Worm (Caenorhabditis elegans): ENCODE data around the gene ttr-54.
A peak's percentile ranks its signal among the peaks of the same experiment; 100 is the strongest.

Gene ttr-54

ce11 chrIV:10115142-10115541 lies 40.4 kb upstream of the ttr-54 start, which contains the start of gene C04G2.10:
TSS of gene C04G2.10 (plus strand) at chrIV:10115442.
- TF ChIP-seq lin-40 (tag; optimal IDR thresholded peaks at IDR 0.05) (no peak), ceh-79 (tag; optimal IDR thresholded peaks at IDR 0.05) (no peak), nhr-120 (GFP tag; IDR thresholded peaks at IDR 0.05) (no peak)

DNA sequence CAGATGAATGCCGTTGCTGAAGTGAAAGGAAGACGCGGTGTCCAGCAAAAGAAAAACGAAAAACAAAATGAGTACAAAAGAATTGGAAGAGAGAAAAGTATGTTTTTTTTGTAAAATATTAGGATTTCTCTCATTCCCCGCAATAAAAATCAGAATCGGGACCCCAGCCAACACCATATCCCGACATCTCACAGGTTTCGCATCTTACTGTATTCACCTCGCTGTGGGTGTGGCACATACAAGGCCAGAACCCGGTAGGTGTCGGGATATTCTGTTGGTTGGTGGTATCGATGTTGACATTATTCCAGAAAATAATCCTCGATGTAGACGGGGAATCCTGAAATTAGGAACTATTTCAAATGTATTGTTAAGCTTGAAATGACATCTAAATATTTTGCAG lies 38.8 kb upstream of the ttr-54 start:
- TF ChIP-seq dpl-1 (GFP tag; optimal IDR thresholded peaks at IDR 0.05) (no peak), hmg-1.2 (GFP tag; IDR thresholded peaks at IDR 0.05) (no peak; the same call in 1 of the 2 replicates), snpc-1.1 (tag; optimal IDR thresholded peaks at IDR 0.05; ENCODE audit: insufficient read depth) (peak; percentile 85), nfya-1 (tag; optimal IDR thresholded peaks at IDR 0.05; ENCODE audit: borderline replicate concordance, insufficient read depth) (no peak), ztf-26 (tag; optimal IDR thresholded peaks at IDR 0.05) (no peak), ztf-22 (GFP tag; optimal IDR thresholded peaks at IDR 0.05) (no peak), madf-6 (GFP tag; IDR thresholded peaks at IDR 0.05) (0 out of 2 replicates have a peak, but pooled peaks have one; percentile 17), snpc-3.4 (tag; optimal IDR thresholded peaks at IDR 0.05) (peak; percentile 19), ceh-79 (tag; optimal IDR thresholded peaks at IDR 0.05) (no peak), ceh-40 (GFP tag; IDR thresholded peaks at IDR 0.05) (no peak), Y53G8AR.9 (GFP tag; conservative IDR thresholded peaks at IDR 0.05) (no peak), repo-1 (tag; optimal IDR thresholded peaks at IDR 0.05) (no peak), snpc-4 (GFP tag; optimal IDR thresholded peaks at IDR 0.05) (peak; percentile 72), snpc-4 (tag; optimal IDR thresholded peaks at IDR 0.05) (peak; percentile 53 to 91 (median 68)), lsl-1 (GFP tag; optimal IDR thresholded peaks at IDR 0.05) (peak; percentile 17)

DNA sequence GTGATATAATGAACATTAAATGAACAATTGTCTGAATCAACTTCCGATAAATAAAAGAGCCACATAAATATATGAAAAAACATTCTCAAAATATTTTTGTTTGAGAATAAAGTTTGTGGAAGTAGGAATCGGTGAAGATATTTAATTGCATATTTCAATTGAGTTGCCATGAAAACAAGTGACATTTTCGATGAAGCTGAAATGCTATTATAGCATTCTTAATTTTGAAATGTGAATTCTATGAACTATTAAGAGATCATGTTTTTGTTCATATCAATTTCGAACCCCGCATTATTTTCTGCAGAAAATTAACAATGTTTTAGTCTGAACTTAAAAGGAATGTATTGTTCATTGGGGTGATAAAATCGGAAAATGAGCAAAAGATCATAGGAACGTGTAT lies 33.4 kb upstream of the ttr-54 start, which contains the start of gene irld-21:
Gene irld-21, minus strand, starts transcription at position 101 of the 400 bp plus-strand sequence.
- TF ChIP-seq mxl-1 (tag; optimal IDR thresholded peaks at IDR 0.05): no peak
- no peak for TF ChIP-seq ets-4 (GFP tag; optimal IDR thresholded peaks at IDR 0.05)

DNA sequence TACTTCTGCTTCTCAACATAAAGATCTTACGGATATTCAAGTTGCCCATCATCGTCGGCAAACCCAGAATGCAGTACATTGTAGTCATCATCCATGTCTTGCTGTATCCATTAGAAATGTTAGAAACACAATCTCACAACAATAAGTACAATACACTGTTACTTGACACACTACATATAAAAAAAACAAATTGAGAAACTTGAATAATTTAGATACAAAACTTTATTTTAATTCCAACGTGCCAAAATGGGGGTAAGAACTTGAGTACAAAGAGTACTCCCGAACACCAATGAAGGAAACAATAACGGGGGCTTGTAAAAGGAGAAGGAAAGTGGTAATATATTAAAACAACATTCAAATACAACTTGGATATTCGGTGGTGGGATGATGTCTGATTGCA lies 29.0 kb upstream of the ttr-54 start, which contains the start of gene ctf-18:
Gene ctf-18, minus strand, starts transcription at position 101 of the 400 bp plus-strand sequence.
- TF ChIP-seq ceh-91 (GFP tag; IDR thresholded peaks at IDR 0.05) (no peak), B0019.2 (GFP tag; conservative IDR thresholded peaks at IDR 0.05) (no peak), hrde-1 (tag; optimal IDR thresholded peaks at IDR 0.05; ENCODE audit: borderline replicate concordance) (peak; percentile 31), madf-6 (GFP tag; IDR thresholded peaks at IDR 0.05) (0 out of 2 replicates have a peak, but pooled peaks have one; percentile 16), lin-54 (GFP tag; optimal IDR thresholded peaks at IDR 0.05) (no peak), tbx-9 (tag; optimal IDR thresholded peaks at IDR 0.05; ENCODE audit: borderline replicate concordance) (no peak), snpc-1.1 (tag; optimal IDR thresholded peaks at IDR 0.05; ENCODE audit: insufficient read depth) (no peak), athp-1 (tag; optimal IDR thresholded peaks at IDR 0.05) (no peak), efl-1 (GFP tag; optimal IDR thresholded peaks at IDR 0.05) (no peak), repo-1 (tag; optimal IDR thresholded peaks at IDR 0.05) (no peak)

ce11 chrIV:10128446-10128845 lies 27.1 kb upstream of the ttr-54 start:
- TF ChIP-seq lin-26 (GFP tag; IDR thresholded peaks at IDR 0.05) (0 out of 2 replicates have a peak, but pooled peaks have one; percentile 53), dpff-1 (tag; optimal IDR thresholded peaks at IDR 0.05) (no peak), F55B11.4 (tag; optimal IDR thresholded peaks at IDR 0.05; ENCODE audit: borderline replicate concordance, insufficient read depth) (no peak)

DNA sequence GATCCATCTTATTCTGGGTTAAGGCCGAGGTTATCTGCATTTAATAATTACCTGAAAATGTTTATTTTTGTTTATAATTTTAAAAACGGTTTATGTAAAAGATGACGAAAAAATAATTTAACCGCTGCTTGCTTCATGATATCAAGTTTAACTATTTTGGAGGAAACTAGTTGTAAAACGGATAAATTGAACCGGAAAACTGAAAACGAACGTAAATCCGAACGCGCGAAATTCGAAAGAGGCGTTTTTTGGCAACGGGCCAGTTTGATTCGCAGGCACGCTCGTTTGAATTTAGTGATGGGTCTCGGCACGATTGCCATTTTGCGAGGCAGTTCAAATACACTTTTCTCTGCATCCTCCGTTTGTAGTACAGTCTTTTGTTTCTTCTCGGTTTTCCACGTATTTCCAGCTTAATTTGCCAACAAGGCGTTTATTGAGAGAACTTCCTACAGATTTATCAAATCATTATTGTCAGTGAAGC lies 26.6 kb upstream of the ttr-54 start, which contains the start of the genes gtbp-1 and K08F4.3:
Gene gtbp-1, minus strand, starts transcription at position 51 of the 481 bp plus-strand sequence.
Gene K08F4.3, plus strand, starts transcription at position 352 of the 481 bp plus-strand sequence.
- TF ChIP-seq repo-1 (tag; optimal IDR thresholded peaks at IDR 0.05): no peak
- TF ChIP-seq tbp1 (GFP tag; optimal IDR thresholded peaks at IDR 0.05): no peak
- TF ChIP-seq T26A5.8 (tag; optimal IDR thresholded peaks at IDR 0.05): no peak
- no peak for TF ChIP-seq rec-8 (tag; optimal IDR thresholded peaks at IDR 0.05)
- peak; percentile 65 for TF ChIP-seq D2030.7 (GFP tag; IDR thresholded peaks at IDR 0.05)
- TF ChIP-seq lsy-27 (tag; optimal IDR thresholded peaks at IDR 0.05; ENCODE audit: borderline replicate concordance, insufficient read depth): no peak
- TF ChIP-seq aptf-3 (GFP tag; IDR thresholded peaks at IDR 0.05): no peak
- no peak for TF ChIP-seq F39B2.1 (GFP tag; IDR thresholded peaks at IDR 0.05)
- TF ChIP-seq F37B4.10 (GFP tag; IDR thresholded peaks at IDR 0.05): no peak
- peak; percentile 69 for TF ChIP-seq dpl-1 (GFP tag; optimal IDR thresholded peaks at IDR 0.05)
- no peak for TF ChIP-seq cebp-2 (GFP tag; IDR thresholded peaks at IDR 0.05)
- no peak for TF ChIP-seq Y53F4B.3 (GFP tag; IDR thresholded peaks at IDR 0.05)
- TF ChIP-seq him-1 (tag; optimal IDR thresholded peaks at IDR 0.05): peak; percentile 33

Data from whole organism, young adult.